Worm (Caenorhabditis elegans): Measurements from ENCODE around the gene glb-1.

ce11 chrIII:8929723-8930122, 6.6 kb upstream of the glb-1 start, which contains the start of gene arrd-15:
- TF ChIP-seq ztf-11 (tag; optimal IDR thresholded peaks at IDR 0.05) (no peak), ama-1 (optimal IDR thresholded peaks at IDR 0.05) (no peak), skn-1 (tag; optimal IDR thresholded peaks at IDR 0.05) (no peak), ceh-82 (tag; optimal IDR thresholded peaks at IDR 0.05) (no peak), unc-62 (GFP tag; optimal IDR thresholded peaks at IDR 0.05) (no peak), egl-27 (tag; optimal IDR thresholded peaks at IDR 0.05) (no peak), fkh-2 (tag; optimal IDR thresholded peaks at IDR 0.05) (no peak), pqm-1 (tag; optimal IDR thresholded peaks at IDR 0.05) (no peak), nhr-28 (tag; optimal IDR thresholded peaks at IDR 0.05) (no peak), egl-5 (tag; optimal IDR thresholded peaks at IDR 0.05) (no peak)

Data from whole organism, L3 larva.